Fruit fly (Drosophila melanogaster) whole organism, pupa: ENCODE measurements around the gene BCL7-like.

Experiments used
- CG10348 ChIP-seq: fragments of 200-800 bp; sonication (Bioruptor generic); IDR thresholded peaks from 2 replicates; pipeline ENCODE4 v1.3.6; 2022; ENCODE audit warnings: missing biosample characterization, missing genetic modification characterization
- CG12605 ChIP-seq: fragments of 200-800 bp; sonication (Bioruptor generic); IDR thresholded peaks from 2 replicates; pipeline ENCODE4 v1.3.6; 2022; ENCODE audit warnings: missing biosample characterization, missing genetic modification characterization
- CG13204 ChIP-seq: fragments of 200-800 bp; sonication (Bioruptor generic); optimal IDR thresholded peaks from 2 replicates; lab custom pipeline; 2018; ENCODE audit warnings: missing biosample characterization, mild to moderate bottlenecking, missing genetic modification characterization, moderate library complexity
- CG14655 ChIP-seq: fragments of 200-800 bp; sonication (Bioruptor generic); optimal IDR thresholded peaks from 3 replicates; lab custom pipeline; 2017; ENCODE audit warnings: mild to moderate bottlenecking, missing biosample characterization, missing genetic modification reagents, missing genetic modification characterization
- CG15710 ChIP-seq: fragments of 200-800 bp; sonication (Bioruptor generic); optimal IDR thresholded peaks from 2 replicates; lab custom pipeline; 2018; ENCODE audit warnings: missing biosample characterization, mild to moderate bottlenecking, missing genetic modification characterization, moderate library complexity
- CG17806 ChIP-seq: fragments of 200-800 bp; sonication (Bioruptor generic); optimal IDR thresholded peaks from 2 replicates; lab custom pipeline; 2018; ENCODE audit warnings: missing biosample characterization, mild to moderate bottlenecking, missing genetic modification characterization, moderate library complexity
- CG32121 ChIP-seq: fragments of 200-800 bp; sonication (Bioruptor generic); IDR thresholded peaks from 2 replicates; pipeline ENCODE4 v1.3.6; 2022; ENCODE audit warnings: missing biosample characterization, missing genetic modification characterization
- CG34367 ChIP-seq: fragments of 200-800 bp; sonication (Bioruptor generic); optimal IDR thresholded peaks from 2 replicates; lab custom pipeline; 2018; ENCODE audit warnings: missing biosample characterization, mild to moderate bottlenecking, missing genetic modification characterization
- CG4496 ChIP-seq: fragments of 200-800 bp; sonication (Bioruptor generic); IDR thresholded peaks from 3 replicates; pipeline ENCODE4 v1.3.6; 2022; ENCODE audit warnings: missing biosample characterization, missing genetic modification characterization
- CG8159 ChIP-seq: fragments of 200-800 bp; sonication (Bioruptor generic); optimal IDR thresholded peaks from 3 replicates; lab custom pipeline; 2018; ENCODE audit warnings: missing biosample characterization, mild to moderate bottlenecking, missing genetic modification characterization, moderate library complexity
- CG8301 ChIP-seq: fragments of 200-800 bp; sonication (Bioruptor generic); optimal IDR thresholded peaks from 2 replicates; lab custom pipeline; 2018; ENCODE audit warnings: missing biosample characterization, mild to moderate bottlenecking, missing genetic modification characterization
- CG9948 ChIP-seq: fragments of 200-800 bp; sonication (Bioruptor generic); optimal IDR thresholded peaks from 2 replicates; lab custom pipeline; 2018; ENCODE audit warnings: missing biosample characterization, mild to moderate bottlenecking, missing genetic modification characterization, moderate library complexity
- D1 ChIP-seq: fragments of 200-800 bp; sonication (Bioruptor generic); optimal IDR thresholded peaks from 2 replicates; lab custom pipeline; 2018; ENCODE audit warnings: missing biosample characterization, mild to moderate bottlenecking, missing genetic modification characterization, moderate library complexity
- EcR ChIP-seq: fragments of 200-800 bp; sonication (Bioruptor generic); optimal IDR thresholded peaks from 3 replicates; lab custom pipeline; 2019; ENCODE audit warnings: missing biosample characterization, missing genetic modification characterization, mild to moderate bottlenecking, moderate library complexity, missing genetic modification reagents
- Ets98B ChIP-seq: fragments of 200-800 bp; sonication (Bioruptor generic); IDR thresholded peaks from 2 replicates; pipeline ENCODE4 v1.3.6; 2022; ENCODE audit warnings: missing biosample characterization, missing genetic modification characterization
- Pif1A ChIP-seq: fragments of 200-800 bp; sonication (Bioruptor generic); optimal IDR thresholded peaks from 3 replicates; lab custom pipeline; 2016; ENCODE audit warnings: missing biosample characterization, missing genetic modification characterization
- Pif1B ChIP-seq: fragments of 200-800 bp; sonication (Bioruptor generic); optimal IDR thresholded peaks from 3 replicates; lab custom pipeline; 2016; ENCODE audit warnings: missing biosample characterization, missing genetic modification characterization
- Snoo ChIP-seq: fragments of 200-800 bp; sonication (Bioruptor generic); optimal IDR thresholded peaks from 3 replicates; lab custom pipeline; 2017; ENCODE audit warnings: missing biosample characterization, mild to moderate bottlenecking, missing genetic modification characterization, inconsistent platforms
- fd96Ca ChIP-seq: fragments of 200-800 bp; sonication (Bioruptor generic); IDR thresholded peaks from 3 replicates; pipeline ENCODE4 v1.3.6; 2022; ENCODE audit warnings: missing biosample characterization, missing genetic modification characterization
- gl ChIP-seq: fragments of 200-800 bp; sonication (Bioruptor generic); optimal IDR thresholded peaks from 2 replicates; lab custom pipeline; 2018; ENCODE audit warnings: missing biosample characterization, mild to moderate bottlenecking, missing genetic modification characterization
- rn ChIP-seq: fragments of 200-800 bp; sonication (Bioruptor generic); IDR thresholded peaks from 2 replicates; pipeline ENCODE4 v1.3.6; 2022; ENCODE audit warnings: missing biosample characterization, missing genetic modification characterization

Gene BCL7-like

DNA sequence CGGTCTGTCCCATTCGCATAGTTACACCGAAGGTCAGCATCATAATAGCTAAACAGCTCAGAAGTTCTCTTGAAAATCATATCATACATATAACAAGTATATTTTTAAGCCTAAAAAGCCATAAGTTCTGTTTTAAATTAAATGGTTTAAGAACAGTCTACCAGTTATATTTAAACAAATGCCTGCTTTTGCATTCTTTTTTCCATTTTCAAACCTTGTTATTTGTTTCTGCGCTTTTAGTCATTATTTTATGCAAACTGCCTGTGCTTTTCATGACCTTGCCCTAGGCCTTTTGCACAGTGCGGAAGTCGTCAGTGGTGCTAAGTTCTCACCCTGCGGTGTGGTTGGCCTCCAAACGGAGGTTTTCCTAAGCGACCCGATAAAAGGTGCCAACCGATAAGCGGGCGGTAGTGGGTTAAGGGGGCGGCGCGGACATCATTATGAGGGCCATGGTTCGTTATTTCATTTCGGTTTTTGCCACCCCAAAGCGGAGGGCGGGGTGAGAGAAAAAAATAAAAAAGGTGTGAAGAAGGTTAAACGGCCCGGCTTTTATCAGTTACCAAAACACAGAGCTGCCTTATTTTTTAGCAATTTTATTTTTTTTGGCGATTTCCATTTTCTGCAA lies 11.8 kb upstream of the BCL7-like start:
- TF ChIP-seq CG10348 (GFP tag; lab: Robert Waterston, UW) (no peak), CG8301 (peak; percentile 71), CG32121 (GFP tag; lab: Robert Waterston, UW) (no peak; the same call in 1 of the 2 replicates), fd96Ca (GFP tag; lab: Robert Waterston, UW) (no peak), CG13204 (GFP tag; lab: Kevin White, UChicago) (no peak), rn (GFP tag; lab: Robert Waterston, UW) (no peak), D1 (no peak), CG15710 (tag; lab: Kevin White, UChicago) (peak; percentile 70), CG8159 (tag; lab: Kevin White, UChicago) (peak; percentile 80), EcR (GFP tag; lab: Kevin White, UChicago) (no peak), Pif1A (GFP tag; lab: Kevin White, UChicago) (peak; percentile 47), Snoo (peak; percentile 68), CG12605 (no peak), CG17806 (tag; lab: Kevin White, UChicago) (peak; percentile 38), CG34367 (tag; lab: Kevin White, UChicago) (peak; percentile 22), CG14655 (GFP tag; lab: Kevin White, UChicago) (peak; percentile 74), CG9948 (tag; lab: Kevin White, UChicago) (peak; percentile 54), Pif1B (GFP tag; lab: Kevin White, UChicago) (peak; percentile 36), gl (no peak), Ets98B (GFP tag; lab: Robert Waterston, UW) (no peak), CG4496 (no peak)

DNA sequence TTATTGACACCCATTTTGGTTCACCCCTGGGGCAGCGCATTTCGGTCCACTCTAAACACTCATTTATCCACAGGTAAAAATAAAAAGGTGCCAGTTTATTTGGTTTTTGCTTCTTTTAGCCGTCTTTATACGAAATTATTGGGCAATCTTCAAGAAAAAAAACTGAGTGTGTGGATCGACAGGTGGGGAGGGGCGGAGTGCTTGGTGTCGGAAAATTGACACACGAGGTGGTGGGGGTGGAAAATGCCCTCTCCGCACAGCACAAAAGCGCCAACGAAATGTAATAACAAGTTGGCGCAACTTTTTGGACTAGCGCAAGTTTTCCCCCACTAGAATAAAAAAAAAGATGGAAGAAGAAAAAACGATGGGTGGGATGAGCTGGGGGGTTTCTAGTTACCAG lies 10.9 kb upstream of the BCL7-like start:
- no peak for TF ChIP-seq CG10348 (GFP tag; lab: Robert Waterston, UW)
- peak; percentile 48 for TF ChIP-seq CG8159 (tag; lab: Kevin White, UChicago)

DNA sequence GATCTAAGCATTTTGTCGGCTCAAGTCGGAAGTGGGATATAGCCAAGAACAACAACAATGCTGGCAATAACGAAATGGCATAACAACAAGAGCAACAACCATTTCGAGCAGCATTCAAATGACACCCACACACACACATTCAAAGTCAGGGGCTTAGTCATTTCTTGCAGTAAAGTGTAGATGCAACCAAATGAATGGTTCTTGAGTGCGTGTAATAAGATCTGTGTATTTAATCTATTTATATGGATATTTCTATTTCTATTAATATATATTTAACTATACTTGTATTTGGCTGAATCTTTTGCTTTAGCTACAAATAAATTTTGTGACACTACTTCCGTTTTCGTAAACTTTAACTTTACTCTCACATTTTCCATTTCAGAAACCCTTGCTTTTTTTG lies 8.7 kb upstream of the BCL7-like start:
- TF ChIP-seq rn (GFP tag; lab: Robert Waterston, UW) (no peak), CG4496 (no peak), CG10348 (GFP tag; lab: Robert Waterston, UW) (no peak), Ets98B (GFP tag; lab: Robert Waterston, UW) (no peak), CG14655 (GFP tag; lab: Kevin White, UChicago) (peak; percentile 52), gl (no peak), CG13204 (GFP tag; lab: Kevin White, UChicago) (no peak), D1 (no peak), Snoo (no peak), CG32121 (GFP tag; lab: Robert Waterston, UW) (no peak), CG8301 (peak; percentile 11), fd96Ca (GFP tag; lab: Robert Waterston, UW) (no peak), Pif1A (GFP tag; lab: Kevin White, UChicago) (no peak), Pif1B (GFP tag; lab: Kevin White, UChicago) (no peak)

DNA sequence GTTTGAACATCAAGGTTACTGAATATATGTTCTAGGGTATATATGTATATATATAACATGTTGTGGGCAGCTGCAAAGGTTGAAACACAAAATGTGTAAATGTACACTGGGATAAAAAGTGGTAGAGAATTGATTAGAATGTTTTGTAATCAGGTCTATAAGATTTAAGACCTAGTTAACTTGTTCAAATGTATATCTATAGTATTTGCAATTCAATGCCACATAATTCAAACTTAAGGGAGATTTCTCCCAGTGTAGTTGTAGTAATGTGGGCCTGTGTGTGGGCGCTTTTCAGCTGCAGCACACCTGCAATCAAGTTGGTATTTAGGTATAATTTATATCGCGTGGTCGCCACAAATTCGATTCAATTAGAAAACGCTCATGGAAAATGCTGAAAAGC lies 7.2 kb upstream of the BCL7-like start:
- TF ChIP-seq CG4496: peak; percentile 69; the same call in 2 of the 3 replicates
- peak; percentile 20 for TF ChIP-seq CG17806 (tag; lab: Kevin White, UChicago)
- TF ChIP-seq Ets98B (GFP tag; lab: Robert Waterston, UW): peak; percentile 53
- peak; percentile 48 for TF ChIP-seq CG32121 (GFP tag; lab: Robert Waterston, UW)
- TF ChIP-seq CG8301: peak; percentile 40
- TF ChIP-seq gl: no peak
- TF ChIP-seq CG14655 (GFP tag; lab: Kevin White, UChicago): peak; percentile 38
- no peak for TF ChIP-seq Snoo

DNA sequence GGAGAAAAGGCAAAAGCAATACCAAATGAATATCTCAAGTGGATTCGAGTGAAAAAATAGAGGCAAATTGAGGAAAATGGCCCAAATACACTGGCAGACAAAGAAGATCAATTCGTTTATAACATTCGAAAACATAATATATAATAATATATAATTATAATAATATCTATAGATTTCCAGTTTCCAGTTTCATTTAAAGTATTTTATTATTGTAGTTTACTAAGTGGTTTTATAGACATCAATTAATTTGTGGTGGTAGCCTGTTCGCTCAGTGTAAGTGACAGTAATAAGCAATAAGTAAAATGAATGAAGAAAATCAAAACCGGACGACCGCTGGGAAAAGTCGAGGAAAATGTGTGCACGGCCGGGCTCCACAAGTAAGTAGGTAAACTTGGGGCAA lies 6.1 kb upstream of the BCL7-like start:
- TF ChIP-seq CG17806 (tag; lab: Kevin White, UChicago) (no peak), CG9948 (tag; lab: Kevin White, UChicago) (no peak), CG4496 (0 out of 3 replicates have a peak, but pooled peaks have one; percentile 29), CG8301 (no peak), CG32121 (GFP tag; lab: Robert Waterston, UW) (peak; percentile 29; the same call in 1 of the 2 replicates), CG14655 (GFP tag; lab: Kevin White, UChicago) (peak; percentile 2)

DNA sequence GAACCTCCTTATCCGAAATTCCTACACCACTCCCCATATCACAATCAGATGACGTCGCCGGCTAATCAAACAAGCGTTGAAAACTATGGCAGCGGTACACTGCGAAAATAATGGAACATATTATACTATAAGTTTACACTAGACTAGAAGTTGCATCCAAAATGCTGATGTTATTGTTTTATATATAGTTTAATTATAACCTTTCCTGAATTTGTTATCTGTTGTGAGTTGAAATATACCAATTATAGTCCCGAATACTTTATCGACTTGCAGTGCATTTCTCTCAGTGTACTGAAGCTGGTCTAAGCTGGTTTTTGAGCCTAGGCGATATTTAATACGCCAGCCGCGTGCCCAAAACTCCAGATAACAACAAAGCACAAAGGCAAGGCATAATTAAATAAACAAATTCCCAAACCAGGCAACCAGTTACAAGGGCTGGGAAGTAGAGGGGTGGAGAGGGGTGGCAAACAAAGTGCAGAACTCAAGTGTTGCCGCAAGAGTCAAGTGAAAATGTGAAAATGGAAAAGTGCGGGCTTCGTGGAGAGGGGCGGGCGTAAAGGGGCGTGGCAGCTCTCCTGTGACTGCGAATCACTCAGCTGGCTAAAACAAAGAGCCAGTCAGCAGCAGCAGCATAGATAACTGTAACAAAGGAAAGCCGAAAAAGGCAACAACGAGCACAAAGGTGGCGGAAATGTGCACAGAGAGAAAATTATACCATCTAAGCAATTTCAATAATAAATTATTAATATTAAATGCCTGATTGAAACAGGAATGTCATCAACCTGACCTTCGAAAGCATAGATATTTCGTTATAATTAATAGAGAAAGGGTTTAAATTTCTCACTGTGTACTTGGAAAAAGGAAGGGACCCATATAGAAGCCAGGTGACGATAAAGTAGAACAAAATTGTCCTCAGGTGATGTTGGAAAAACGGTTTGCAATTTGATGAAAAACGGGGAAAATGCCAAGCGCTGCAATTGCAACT lies 4.0 kb upstream of the BCL7-like start:
- TF ChIP-seq CG17806 (tag; lab: Kevin White, UChicago) (peak; percentile 40), CG9948 (tag; lab: Kevin White, UChicago) (peak; percentile 38), CG8301 (peak; percentile 43), EcR (GFP tag; lab: Kevin White, UChicago) (no peak), Pif1B (GFP tag; lab: Kevin White, UChicago) (no peak), Pif1A (GFP tag; lab: Kevin White, UChicago) (peak; percentile 42), CG13204 (GFP tag; lab: Kevin White, UChicago) (no peak), fd96Ca (GFP tag; lab: Robert Waterston, UW) (0 out of 3 replicates have a peak, but pooled peaks have one; percentile 13), CG15710 (tag; lab: Kevin White, UChicago) (peak; percentile 27), CG4496 (peak; percentile 72), gl (no peak), CG32121 (GFP tag; lab: Robert Waterston, UW) (peak; percentile 58), Snoo (peak; percentile 60), CG8159 (tag; lab: Kevin White, UChicago) (peak; percentile 47), Ets98B (GFP tag; lab: Robert Waterston, UW) (peak; percentile 64), D1 (no peak), CG12605 (peak; percentile 44; the same call in 1 of the 2 replicates), rn (GFP tag; lab: Robert Waterston, UW) (peak; percentile 43), CG14655 (GFP tag; lab: Kevin White, UChicago) (peak; percentile 54), CG10348 (GFP tag; lab: Robert Waterston, UW) (0 out of 2 replicates have a peak, but pooled peaks have one; percentile 21), CG34367 (tag; lab: Kevin White, UChicago) (peak; percentile 16)
